Worm (Caenorhabditis elegans) whole organism, L4 larva: ENCODE results near the gene R11G1.2.

Experiments
- D1046.2 ChIP-seq: fragments of 200-800 bp; sonication (Bioruptor generic); IDR thresholded peaks from 2 replicates; pipeline ENCODE4 v1.3.6; 2022; ENCODE audit warnings: missing genetic modification characterization, missing compliant biosample characterization
- F10B5.3 ChIP-seq: sonication (generic microtip); optimal IDR thresholded peaks from 2 replicates; lab custom pipeline; 2016; ENCODE audit warnings: mild to moderate bottlenecking, missing genetic modification characterization, missing compliant biosample characterization
- T26A8.4 ChIP-seq: fragments of 200-800 bp; sonication (Bioruptor generic); IDR thresholded peaks from 2 replicates; pipeline ENCODE4 v1.3.6; 2022; ENCODE audit warnings: missing genetic modification characterization, missing compliant biosample characterization
- Y105C5A.15 ChIP-seq: fragments of 200-800 bp; sonication (Bioruptor generic); IDR thresholded peaks from 2 replicates; pipeline ENCODE4 v1.3.6; 2022; ENCODE audit warnings: missing genetic modification characterization, missing compliant biosample characterization
- Y48G9A.11 ChIP-seq: fragments of 200-800 bp; sonication (Bioruptor generic); IDR thresholded peaks from 2 replicates; pipeline ENCODE4 v1.3.6; 2022; ENCODE audit warnings: missing genetic modification reagents, missing genetic modification characterization, missing compliant biosample characterization
- Y5F2A.4 ChIP-seq: fragments of 200-800 bp; sonication (Bioruptor generic); optimal IDR thresholded peaks from 2 replicates; lab custom pipeline; 2018; ENCODE audit warnings: mild to moderate bottlenecking, missing genetic modification characterization, missing compliant biosample characterization
- Y75B8A.6 ChIP-seq: fragments of 200-800 bp; sonication (Bioruptor generic); IDR thresholded peaks from 2 replicates; pipeline ENCODE4 v1.3.6; 2022; ENCODE audit warnings: missing genetic modification reagents, missing genetic modification characterization, missing compliant biosample characterization
- ZK337.2 ChIP-seq: fragments of 200-800 bp; sonication (Bioruptor generic); IDR thresholded peaks from 2 replicates; pipeline ENCODE4 v1.3.6; 2022; ENCODE audit warnings: missing genetic modification reagents, missing genetic modification characterization, missing compliant biosample characterization
- aha-1 ChIP-seq: fragments of 150-350 bp; peaks from one replicate; lab custom pipeline; 2014; ENCODE audit warnings: missing biosample characterization, missing genetic modification characterization
- attf-4 ChIP-seq: sonication (generic microtip); optimal IDR thresholded peaks from 3 replicates; lab custom pipeline; 2017; ENCODE audit warnings: missing biosample characterization, missing genetic modification characterization
- ceh-32 ChIP-seq: sonication (generic microtip); optimal IDR thresholded peaks from 2 replicates; lab custom pipeline; 2016; ENCODE audit warnings: mild to moderate bottlenecking, missing genetic modification characterization, missing compliant biosample characterization; ENCODE audit not compliant: poor library complexity
- ceh-62 ChIP-seq: sonication (generic microtip); optimal IDR thresholded peaks from 2 replicates; lab custom pipeline; 2017; ENCODE audit warnings: missing biosample characterization, missing genetic modification characterization
- ctbp-1 ChIP-seq: fragments of 200-800 bp; sonication (Bioruptor generic); IDR thresholded peaks from 2 replicates; pipeline ENCODE4 v1.3.6; 2022; ENCODE audit warnings: missing genetic modification reagents, missing genetic modification characterization, missing compliant biosample characterization
- daf-19 ChIP-seq: fragments of 200-800 bp; sonication (Bioruptor generic); conservative IDR thresholded peaks from 2 replicates; pipeline ENCODE4 v1.3.6; 2022; ENCODE audit warnings: missing genetic modification characterization, missing compliant biosample characterization
- daf-8 ChIP-seq: fragments of 200-800 bp; sonication (Bioruptor generic); IDR thresholded peaks from 2 replicates; pipeline ENCODE4 v1.3.6; 2022; ENCODE audit warnings: missing genetic modification characterization, missing compliant biosample characterization
- dmd-6 ChIP-seq: fragments of 200-800 bp; sonication (Bioruptor generic); IDR thresholded peaks from 2 replicates; pipeline ENCODE4 v1.3.6; 2022; ENCODE audit warnings: missing genetic modification reagents, missing genetic modification characterization, missing compliant biosample characterization
- dpl-1 ChIP-seq: fragments of 150-350 bp; optimal IDR thresholded peaks from 2 replicates; lab custom pipeline; 2014; ENCODE audit warnings: missing biosample characterization, missing genetic modification reagents, missing genetic modification characterization
- duxl-1 ChIP-seq: sonication (generic microtip); optimal IDR thresholded peaks from 2 replicates; lab custom pipeline; 2016; ENCODE audit warnings: mild to moderate bottlenecking, missing genetic modification characterization, moderate library complexity, missing compliant biosample characterization; ENCODE audit not compliant: poor library complexity
- dve-1 ChIP-seq: sonication (generic microtip); optimal IDR thresholded peaks from 2 replicates; lab custom pipeline; 2017; ENCODE audit warnings: antibody characterized with exemption, mild to moderate bottlenecking, missing genetic modification characterization, missing compliant biosample characterization; ENCODE audit not compliant: insufficient read depth
- fos-1 ChIP-seq: fragments of 150-350 bp; optimal IDR thresholded peaks from 2 replicates; lab custom pipeline; 2014; ENCODE audit warnings: missing biosample characterization, missing genetic modification characterization
- hlh-30 ChIP-seq: sonication (generic microtip); optimal IDR thresholded peaks from 2 replicates; lab custom pipeline; 2017; ENCODE audit warnings: antibody characterized with exemption, mild to moderate bottlenecking, missing genetic modification characterization, missing compliant biosample characterization; ENCODE audit not compliant: insufficient read depth
- lin-13 ChIP-seq: fragments of 150-350 bp; optimal IDR thresholded peaks from 2 replicates; lab custom pipeline; 2014; ENCODE audit warnings: missing biosample characterization, missing genetic modification reagents, missing genetic modification characterization
- lsy-2 ChIP-seq, 2 experiments: fragments of 150-350 bp in 1 of 2; sonication (generic microtip) in 1 of 2; optimal IDR thresholded peaks; 2 replicates each; lab custom pipeline; 2014 to 2017; ENCODE audit warnings: missing biosample characterization in 2 of 2, missing genetic modification characterization in 2 of 2
- madf-5 ChIP-seq, 2 experiments: fragments of 200-800 bp; sonication (Bioruptor generic); IDR thresholded peaks; 2 replicates each; pipeline ENCODE4 v1.3.6; 2022; ENCODE audit warnings: missing compliant biosample characterization in 2 of 2, missing genetic modification characterization in 2 of 2
- mes-2 ChIP-seq: sonication (generic microtip); optimal IDR thresholded peaks from 2 replicates; lab custom pipeline; 2016; ENCODE audit warnings: missing genotype, mild to moderate bottlenecking, missing genetic modification characterization, missing compliant biosample characterization; ENCODE audit not compliant: poor library complexity, severe bottlenecking
- mxl-2 ChIP-seq: fragments of 200-800 bp; sonication (Bioruptor generic); conservative IDR thresholded peaks from 2 replicates; pipeline ENCODE4 v1.3.6; 2022; ENCODE audit warnings: missing genetic modification reagents, missing genetic modification characterization, missing compliant biosample characterization
- mxl-3 ChIP-seq: fragments of 200-800 bp; sonication (Bioruptor generic); optimal IDR thresholded peaks from 2 replicates; lab custom pipeline; 2018; ENCODE audit warnings: mild to moderate bottlenecking, missing genetic modification characterization, missing compliant biosample characterization
- nhr-10 ChIP-seq: fragments of 150-350 bp; optimal IDR thresholded peaks from 2 replicates; lab custom pipeline; 2014; ENCODE audit warnings: missing biosample characterization, missing genetic modification characterization
- nhr-102 ChIP-seq: sonication (generic microtip); optimal IDR thresholded peaks from 2 replicates; lab custom pipeline; 2016; ENCODE audit warnings: mild to moderate bottlenecking, missing genetic modification characterization, moderate library complexity, missing compliant biosample characterization
- nhr-11 ChIP-seq: fragments of 150-350 bp; optimal IDR thresholded peaks from 2 replicates; lab custom pipeline; 2014; ENCODE audit warnings: missing biosample characterization, missing genetic modification characterization
- nhr-111 ChIP-seq: fragments of 200-800 bp; sonication (Bioruptor generic); optimal IDR thresholded peaks from 2 replicates; lab custom pipeline; 2018; ENCODE audit warnings: mild to moderate bottlenecking, missing genetic modification characterization, missing compliant biosample characterization
- nhr-237 ChIP-seq: sonication (generic microtip); optimal IDR thresholded peaks from 2 replicates; lab custom pipeline; 2017; ENCODE audit warnings: missing biosample characterization, missing genetic modification characterization
- nhr-25 ChIP-seq: sonication (generic microtip); optimal IDR thresholded peaks from 2 replicates; lab custom pipeline; 2017; ENCODE audit warnings: missing genetic modification characterization, mild to moderate bottlenecking, missing compliant biosample characterization, antibody characterized with exemption, moderate library complexity, borderline replicate concordance; ENCODE audit not compliant: insufficient read depth
- nhr-28 ChIP-seq: fragments of 150-350 bp; optimal IDR thresholded peaks from 2 replicates; lab custom pipeline; 2014; ENCODE audit warnings: missing biosample characterization, missing genetic modification characterization
- nhr-41 ChIP-seq: fragments of 200-800 bp; sonication (Bioruptor generic); IDR thresholded peaks from 2 replicates; pipeline ENCODE4 v1.3.6; 2022; ENCODE audit warnings: missing genetic modification reagents, missing genetic modification characterization, missing compliant biosample characterization
- nhr-48 ChIP-seq: sonication (generic microtip); optimal IDR thresholded peaks from 2 replicates; lab custom pipeline; 2016; ENCODE audit warnings: mild to moderate bottlenecking, missing genetic modification characterization, missing compliant biosample characterization
- pha-4 ChIP-seq, 2 experiments: fragments of 150-350 bp in 1 of 2; fragments of 200-800 bp in 1 of 2; sonication (Bioruptor generic) in 1 of 2; IDR thresholded peaks in 1 of 2; optimal IDR thresholded peaks in 1 of 2; 2 replicates each; pipeline versions ENCODE4 v1.3.6 to Lab custom; 2014 to 2022; ENCODE audit warnings: missing genetic modification characterization in 2 of 2, missing genetic modification reagents in 2 of 2, missing biosample characterization in 1 of 2, missing compliant biosample characterization in 1 of 2
- pqm-1 ChIP-seq: sonication (generic microtip); optimal IDR thresholded peaks from 2 replicates; lab custom pipeline; 2017; ENCODE audit warnings: missing biosample characterization, missing genetic modification characterization
- rbr-2 ChIP-seq: sonication (generic microtip); optimal IDR thresholded peaks from 2 replicates; lab custom pipeline; 2016; ENCODE audit warnings: missing genotype, missing genetic modification characterization, missing compliant biosample characterization
- saeg-2 ChIP-seq: fragments of 200-800 bp; sonication (Bioruptor generic); IDR thresholded peaks from 2 replicates; pipeline ENCODE4 v1.3.6; 2022; ENCODE audit warnings: missing genetic modification reagents, missing genetic modification characterization, missing compliant biosample characterization
- sdz-12 ChIP-seq: fragments of 200-800 bp; sonication (Bioruptor generic); optimal IDR thresholded peaks from 2 replicates; lab custom pipeline; 2018; ENCODE audit warnings: mild to moderate bottlenecking, missing genetic modification characterization, missing compliant biosample characterization
- snpc-1.2 ChIP-seq: fragments of 200-800 bp; sonication (Bioruptor generic); IDR thresholded peaks from 2 replicates; pipeline ENCODE4 v1.3.6; 2022; ENCODE audit warnings: missing genetic modification reagents, missing genetic modification characterization, missing compliant biosample characterization
- spr-3 ChIP-seq: fragments of 200-800 bp; sonication (Bioruptor generic); optimal IDR thresholded peaks from 2 replicates; lab custom pipeline; 2018; ENCODE audit warnings: mild to moderate bottlenecking, missing genetic modification characterization, missing compliant biosample characterization
- tra-1 ChIP-seq: fragments of 200-800 bp; sonication (Bioruptor generic); IDR thresholded peaks from 2 replicates; pipeline ENCODE4 v1.3.6; 2022; ENCODE audit warnings: missing genetic modification reagents, missing genetic modification characterization, missing compliant biosample characterization
- unc-130 ChIP-seq: sonication (generic microtip); optimal IDR thresholded peaks from 2 replicates; lab custom pipeline; 2016; ENCODE audit warnings: missing genetic modification reagents, missing genetic modification characterization, missing compliant biosample characterization
- unc-39 ChIP-seq: sonication (generic microtip); optimal IDR thresholded peaks from 2 replicates; lab custom pipeline; 2017; ENCODE audit warnings: missing biosample characterization, missing genetic modification characterization
- vab-7 ChIP-seq: fragments of 200-800 bp; sonication (Bioruptor generic); IDR thresholded peaks from 2 replicates; pipeline ENCODE4 v1.3.6; 2022; ENCODE audit warnings: missing genetic modification reagents, missing genetic modification characterization, missing compliant biosample characterization
- zag-1 ChIP-seq: fragments of 150-350 bp; optimal IDR thresholded peaks from 2 replicates; lab custom pipeline; 2014; ENCODE audit warnings: missing biosample characterization, missing genetic modification characterization
- zfp-3 ChIP-seq: fragments of 200-800 bp; sonication (Bioruptor generic); conservative IDR thresholded peaks from 2 replicates; pipeline ENCODE4 v1.3.6; 2022; ENCODE audit warnings: missing genetic modification reagents, missing genetic modification characterization, missing compliant biosample characterization
- zip-11 ChIP-seq: fragments of 200-800 bp; sonication (Bioruptor generic); IDR thresholded peaks from 2 replicates; pipeline ENCODE4 v1.3.6; 2022; ENCODE audit warnings: missing genetic modification characterization, missing compliant biosample characterization
- ztf-11 ChIP-seq: fragments of 150-350 bp; optimal IDR thresholded peaks from 2 replicates; lab custom pipeline; 2014; ENCODE audit warnings: missing biosample characterization, missing genetic modification characterization

Gene R11G1.2

ce11 chrX:3694172-3694571, 43.8 kb downstream of the R11G1.2 start (continued):
- TF ChIP-seq nhr-11 (tag; lab: Kevin White, UChicago) (peak; percentile 56), nhr-237 (tag; lab: Kevin White, UChicago) (no peak), D1046.2 (GFP tag; lab: Robert Waterston, UW) (no peak), vab-7 (GFP tag; lab: Robert Waterston, UW) (peak; percentile 58; the same call in 1 of the 2 replicates), attf-4 (tag; lab: Kevin White, UChicago) (no peak), saeg-2 (GFP tag; lab: Robert Waterston, UW) (no peak), sdz-12 (GFP tag; lab: Kevin White, UChicago) (no peak), zfp-3 (GFP tag; lab: Robert Waterston, UW) (0 out of 2 replicates have a peak, but pooled peaks have one; percentile 58), nhr-41 (GFP tag; lab: Robert Waterston, UW) (no peak), nhr-25 (tag; lab: Kevin White, UChicago) (no peak), Y5F2A.4 (GFP tag; lab: Kevin White, UChicago) (no peak), hlh-30 (tag; lab: Kevin White, UChicago) (peak; percentile 78), mes-2 (tag; lab: Kevin White, UChicago) (peak; percentile 65), unc-39 (tag; lab: Kevin White, UChicago) (no peak), snpc-1.2 (GFP tag; lab: Robert Waterston, UW) (no peak), tra-1 (GFP tag; lab: Robert Waterston, UW) (no peak), nhr-48 (no peak), madf-5 (GFP tag; IDR thresholded peaks at IDR 0.05; lab: Robert Waterston, UW) (no peak), dmd-6 (GFP tag; lab: Robert Waterston, UW) (peak; percentile 58), aha-1 (tag; lab: Kevin White, UChicago) (peak; percentile 99), dve-1 (peak; percentile 4), ceh-32 (tag; lab: Kevin White, UChicago) (no peak), lin-13 (GFP tag; lab: Kevin White, UChicago) (no peak), spr-3 (GFP tag; lab: Kevin White, UChicago) (no peak), ZK337.2 (GFP tag; lab: Robert Waterston, UW) (no peak), nhr-10 (tag; lab: Kevin White, UChicago) (no peak), rbr-2 (tag; lab: Kevin White, UChicago) (peak; percentile 79), ztf-11 (tag; lab: Kevin White, UChicago) (no peak), Y75B8A.6 (GFP tag; lab: Robert Waterston, UW) (no peak), ctbp-1 (peak; percentile 77), daf-19 (no peak), nhr-102 (tag; lab: Kevin White, UChicago) (no peak), zip-11 (GFP tag; lab: Robert Waterston, UW) (no peak), pqm-1 (tag; lab: Kevin White, UChicago) (no peak), nhr-28 (peak; percentile 11), fos-1 (tag; lab: Kevin White, UChicago) (no peak), pha-4 (GFP tag; IDR thresholded peaks at IDR 0.05; lab: Robert Waterston, UW) (no peak), pha-4 (tag; optimal IDR thresholded peaks at IDR 0.05; lab: Kevin White, UChicago) (no peak), daf-8 (GFP tag; lab: Robert Waterston, UW) (no peak), T26A8.4 (GFP tag; lab: Robert Waterston, UW) (no peak), ceh-62 (tag; lab: Kevin White, UChicago) (no peak), dpl-1 (GFP tag; lab: Kevin White, UChicago) (no peak), duxl-1 (tag; lab: Kevin White, UChicago) (no peak), lsy-2 (tag; optimal IDR thresholded peaks at IDR 0.05; lab: Kevin White, UChicago) (peak; percentile 49 to 58), nhr-111 (no peak), F10B5.3 (no peak), Y105C5A.15 (GFP tag; lab: Robert Waterston, UW) (no peak), unc-130 (GFP tag; lab: Kevin White, UChicago) (no peak), zag-1 (tag; lab: Kevin White, UChicago) (no peak), mxl-2 (no peak), Y48G9A.11 (GFP tag; lab: Robert Waterston, UW) (no peak), mxl-3 (peak; percentile 8)
